Fruit fly (Drosophila melanogaster): ENCODE results near the gene Ing3.

DNA sequence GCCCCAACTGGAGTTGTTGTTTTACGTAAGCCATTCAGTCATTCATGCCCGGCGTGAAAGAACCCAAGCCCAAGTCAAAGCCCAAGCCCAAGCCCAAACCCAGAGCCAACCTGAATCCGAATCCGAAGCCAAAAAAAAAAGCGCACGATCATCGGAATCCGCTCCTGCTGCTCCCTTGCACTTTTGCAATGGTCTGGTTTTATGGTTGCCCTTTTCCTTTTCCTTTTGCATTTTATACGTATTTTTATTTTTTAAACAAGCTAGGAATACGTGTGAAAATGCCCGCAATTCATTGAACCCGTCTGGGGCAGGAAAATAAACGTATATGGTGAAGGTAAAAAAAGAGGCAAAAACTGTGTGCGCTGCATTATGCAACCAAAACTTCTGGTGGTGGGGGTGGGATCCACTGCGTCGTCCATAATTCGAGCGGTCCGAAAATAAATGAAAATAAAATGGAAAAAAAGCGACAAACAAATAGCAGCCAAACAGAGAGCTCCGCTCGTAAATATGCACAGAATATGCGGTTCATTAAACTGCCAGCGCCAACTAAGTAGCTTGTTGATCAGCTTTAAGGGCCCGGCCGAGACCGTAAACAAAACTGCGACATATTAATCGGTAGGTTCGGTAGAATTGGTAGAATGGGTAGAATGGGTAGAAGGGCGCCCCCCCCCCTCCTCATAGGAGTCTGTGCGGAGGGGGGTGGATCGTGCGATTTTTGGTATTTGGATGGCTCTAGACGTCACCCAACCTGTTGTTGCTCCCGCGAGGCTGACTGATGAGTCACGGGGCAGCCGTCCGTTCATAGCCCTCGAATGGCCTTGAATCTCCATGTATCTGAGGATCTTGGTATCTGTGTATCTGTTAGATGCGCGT is 46.6 kb upstream of the Ing3 start:
- TF ChIP-seq Myc (optimal IDR thresholded peaks at IDR 0.05) (no peak), Sin3A (optimal IDR thresholded peaks at IDR 0.05) (no peak), ttk (optimal IDR thresholded peaks at IDR 0.05) (no peak), h (optimal IDR thresholded peaks at IDR 0.05) (no peak)
